Worm (Caenorhabditis elegans): ENCODE data around the gene vem-1.

DNA sequence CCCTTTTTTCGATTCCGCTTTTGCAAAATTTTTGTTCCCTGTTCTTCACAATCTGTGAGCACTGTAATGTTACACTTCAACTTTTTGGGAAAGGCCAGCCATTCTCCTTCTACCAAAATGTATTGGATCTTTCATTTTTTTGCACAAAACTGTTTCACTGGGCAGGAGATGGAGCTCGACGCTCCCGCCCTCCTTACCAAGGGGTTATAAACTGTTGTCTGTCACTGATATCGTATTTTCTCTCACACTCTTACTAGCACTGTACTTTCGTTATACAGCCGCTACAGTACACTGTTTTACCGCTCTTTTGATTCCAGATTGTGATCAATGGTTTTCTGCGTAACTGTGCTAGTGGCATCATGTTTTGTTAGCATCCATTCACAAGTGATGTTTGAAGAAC is 10.6 kb downstream of the vem-1 start, which contains the start of gene C46F2.1:
- no peak for TF ChIP-seq eor-1 (tag; optimal IDR thresholded peaks at IDR 0.05)
- no peak for TF ChIP-seq nhr-11 (tag; optimal IDR thresholded peaks at IDR 0.05)
- no peak for TF ChIP-seq nhr-23 (tag; optimal IDR thresholded peaks at IDR 0.05)
- no peak for TF ChIP-seq nhr-25 (tag; optimal IDR thresholded peaks at IDR 0.05)
- TF ChIP-seq nhr-67 (tag; optimal IDR thresholded peaks at IDR 0.05) = no peak
- TF ChIP-seq mdl-1 (tag; optimal IDR thresholded peaks at IDR 0.05) = no peak
- no peak for TF ChIP-seq lin-39 (tag; optimal IDR thresholded peaks at IDR 0.05)
- no peak for TF ChIP-seq unc-62 (GFP tag; optimal IDR thresholded peaks at IDR 0.05)
